Fruit fly (Drosophila melanogaster): ENCODE results near the gene ERp44.
A peak's percentile ranks its signal among the peaks of the same experiment; 100 is the strongest.

ERp44 gene

dm6 chrX:16281305-16281704, 16.2 kb downstream of the ERp44 start:
- peak; percentile 10 for TF ChIP-seq CG6813 (GFP tag; optimal IDR thresholded peaks at IDR 0.05)
- TF ChIP-seq emc (GFP tag; optimal IDR thresholded peaks at IDR 0.05), result no peak
- TF ChIP-seq ind (GFP tag; optimal IDR thresholded peaks at IDR 0.05), result no peak
- TF ChIP-seq Sry-β (GFP tag; optimal IDR thresholded peaks at IDR 0.05), result no peak
- TF ChIP-seq Hr39 (optimal IDR thresholded peaks at IDR 0.05), result no peak
- peak in 1 of 2 experiments; percentile 44 for TF ChIP-seq Pdp1 (GFP tag; optimal IDR thresholded peaks at IDR 0.05)
- no peak for TF ChIP-seq CG15269 (tag; optimal IDR thresholded peaks at IDR 0.05)
- no peak for TF ChIP-seq CG2889 (GFP tag; IDR thresholded peaks at IDR 0.05)
- TF ChIP-seq CG18476 (GFP tag; optimal IDR thresholded peaks at IDR 0.05), result no peak
- peak; percentile 78 for TF ChIP-seq CG13894 (tag; optimal IDR thresholded peaks at IDR 0.05)
- peak; percentile 60 for TF ChIP-seq grn (GFP tag; optimal IDR thresholded peaks at IDR 0.05)
- no peak for TF ChIP-seq Ets65A (GFP tag)

dm6 chrX:16279340-16279941, 18.1 kb downstream of the ERp44 start:
- peak; percentile 81 for TF ChIP-seq ATbp (GFP tag; optimal IDR thresholded peaks at IDR 0.05)
- TF ChIP-seq Dll (GFP tag; IDR thresholded peaks at IDR 0.05; ENCODE audit: partially characterized antibody), result no peak
- peak; percentile 89 for TF ChIP-seq CG12769 (tag; optimal IDR thresholded peaks at IDR 0.05)
- peak; percentile 80 for TF ChIP-seq CG15269 (tag; optimal IDR thresholded peaks at IDR 0.05)
- TF ChIP-seq gce (GFP tag; IDR thresholded peaks at IDR 0.05), result peak; percentile 84
- no peak for TF ChIP-seq tll (GFP tag; optimal IDR thresholded peaks at IDR 0.05)
- peak; percentile 80 for TF ChIP-seq CG6175 (GFP tag; IDR thresholded peaks at IDR 0.05)
- peak; percentile 84 for TF ChIP-seq lab (GFP tag; optimal IDR thresholded peaks at IDR 0.05)
- peak; percentile 69 for TF ChIP-seq CG12155 (GFP tag; optimal IDR thresholded peaks at IDR 0.05)
- peak; percentile 17 for TF ChIP-seq CG7556 (GFP tag; optimal IDR thresholded peaks at IDR 0.05)
- peak; percentile 76 for TF ChIP-seq CG5245 (GFP tag; optimal IDR thresholded peaks at IDR 0.05)
- TF ChIP-seq Hr3 (GFP tag; optimal IDR thresholded peaks at IDR 0.05), result peak; percentile 85
- TF ChIP-seq Doc3 (GFP tag; IDR thresholded peaks at IDR 0.05; ENCODE audit: partially characterized antibody), result no peak
- peak; percentile 76 for TF ChIP-seq klu (GFP tag; IDR thresholded peaks at IDR 0.05)
- TF ChIP-seq ro (GFP tag; IDR thresholded peaks at IDR 0.05), result peak; percentile 77
- TF ChIP-seq NC2α (GFP tag; optimal IDR thresholded peaks at IDR 0.05), result peak; percentile 60
- TF ChIP-seq fd102C (GFP tag; optimal IDR thresholded peaks at IDR 0.05), result no peak
- peak; percentile 80; the same call in 1 of the 2 replicates for TF ChIP-seq CG32767 (GFP tag; IDR thresholded peaks at IDR 0.05)
- no peak for TF ChIP-seq CG10431 (GFP tag; optimal IDR thresholded peaks at IDR 0.05)
- peak; percentile 77 for TF ChIP-seq p53 (GFP tag; optimal IDR thresholded peaks at IDR 0.05)
- peak; percentile 94 for TF ChIP-seq pnt (GFP tag; optimal IDR thresholded peaks at IDR 0.05)
- peak; percentile 52 for TF ChIP-seq fd3F (GFP tag; optimal IDR thresholded peaks at IDR 0.05)
- peak; percentile 91 for TF ChIP-seq CG4404 (GFP tag; IDR thresholded peaks at IDR 0.05)
- peak; percentile 66 for TF ChIP-seq disco-r (GFP tag; optimal IDR thresholded peaks at IDR 0.05)
- TF ChIP-seq Asciz (GFP tag; optimal IDR thresholded peaks at IDR 0.05), result peak; percentile 57
- TF ChIP-seq CG4328 (GFP tag; optimal IDR thresholded peaks at IDR 0.05), result peak; percentile 40
- no peak for TF ChIP-seq HLHmδ (GFP tag; optimal IDR thresholded peaks at IDR 0.05)
- TF ChIP-seq CG14710 (tag; optimal IDR thresholded peaks at IDR 0.05), result peak; percentile 39
- TF ChIP-seq Sry-δ (GFP tag; optimal IDR thresholded peaks at IDR 0.05), result peak; percentile 35
- TF ChIP-seq Blimp-1 (GFP tag; optimal IDR thresholded peaks at IDR 0.05), result peak; percentile 68
- peak; percentile 5 for TF ChIP-seq Nf-YB (GFP tag; optimal IDR thresholded peaks at IDR 0.05)
- peak; percentile 73 for TF ChIP-seq Atf3 (GFP tag; optimal IDR thresholded peaks at IDR 0.05)
- peak; percentile 88 for TF ChIP-seq CG2678 (tag; optimal IDR thresholded peaks at IDR 0.05)
- no peak for TF ChIP-seq dimm (GFP tag; IDR thresholded peaks at IDR 0.05)
- peak; percentile 74 for TF ChIP-seq Chrac-16 (GFP tag; optimal IDR thresholded peaks at IDR 0.05)
- peak; percentile 88 for TF ChIP-seq crc (GFP tag; optimal IDR thresholded peaks at IDR 0.05)
- TF ChIP-seq Meics (GFP tag; optimal IDR thresholded peaks at IDR 0.05), result peak; percentile 76
- TF ChIP-seq toy (GFP tag; IDR thresholded peaks at IDR 0.05), result peak; percentile 67

All from whole organism, embryonic.